Fruit fly (Drosophila melanogaster) whole organism, larva: ENCODE data around the gene CG13460.

Experiments used
- noc ChIP-seq: fragments of 200-800 bp; sonication (Bioruptor generic); optimal IDR thresholded peaks from 3 replicates; lab custom pipeline; 2019; ENCODE audit warnings: missing biosample characterization, mild to moderate bottlenecking, missing genetic modification characterization, moderate library complexity

CG13460 gene

DNA sequence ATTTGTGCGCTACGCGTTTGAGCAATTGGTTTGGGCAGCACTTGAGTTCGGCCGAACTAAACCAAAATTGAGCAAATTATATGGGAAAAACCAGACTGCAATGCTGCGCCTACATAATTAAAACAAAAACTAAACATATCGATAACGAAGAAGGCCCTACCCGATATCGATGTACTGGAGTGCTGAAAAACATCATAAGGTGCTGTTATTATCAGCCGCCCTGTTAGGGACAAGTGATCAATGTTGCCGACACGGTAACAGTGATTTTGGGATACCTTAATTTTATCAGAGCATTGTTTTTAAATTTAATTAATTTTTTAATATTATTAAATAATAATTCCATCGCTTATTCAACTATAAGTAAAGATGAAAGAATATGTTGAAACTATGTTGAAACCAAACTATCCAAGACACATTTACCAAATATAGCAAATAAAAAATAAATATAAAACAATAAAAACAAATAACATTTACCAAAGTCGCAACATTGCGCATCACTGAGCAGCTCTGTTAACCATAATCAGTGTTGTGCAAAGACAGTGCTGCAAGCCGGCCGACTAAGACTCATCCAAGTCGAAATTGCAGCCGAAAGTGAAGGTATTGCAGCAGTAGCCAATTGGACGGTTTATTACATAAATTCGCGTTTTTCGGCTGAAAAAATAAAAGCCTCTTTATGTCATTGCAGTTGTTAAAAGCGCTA, 33.2 kb upstream of the CG13460 start, which contains the start of the genes sstn, Plp and GlyRS:
Gene sstn, minus strand, starts transcription at position 131 of the 700 bp plus-strand sequence.
Gene Plp, minus strand, starts transcription at position 136 of the 700 bp plus-strand sequence.
Gene GlyRS, plus strand, starts transcription at position 554 of the 700 bp plus-strand sequence.
- peak; percentile 58 for TF ChIP-seq noc (tag; lab: Kevin White, UChicago)

DNA sequence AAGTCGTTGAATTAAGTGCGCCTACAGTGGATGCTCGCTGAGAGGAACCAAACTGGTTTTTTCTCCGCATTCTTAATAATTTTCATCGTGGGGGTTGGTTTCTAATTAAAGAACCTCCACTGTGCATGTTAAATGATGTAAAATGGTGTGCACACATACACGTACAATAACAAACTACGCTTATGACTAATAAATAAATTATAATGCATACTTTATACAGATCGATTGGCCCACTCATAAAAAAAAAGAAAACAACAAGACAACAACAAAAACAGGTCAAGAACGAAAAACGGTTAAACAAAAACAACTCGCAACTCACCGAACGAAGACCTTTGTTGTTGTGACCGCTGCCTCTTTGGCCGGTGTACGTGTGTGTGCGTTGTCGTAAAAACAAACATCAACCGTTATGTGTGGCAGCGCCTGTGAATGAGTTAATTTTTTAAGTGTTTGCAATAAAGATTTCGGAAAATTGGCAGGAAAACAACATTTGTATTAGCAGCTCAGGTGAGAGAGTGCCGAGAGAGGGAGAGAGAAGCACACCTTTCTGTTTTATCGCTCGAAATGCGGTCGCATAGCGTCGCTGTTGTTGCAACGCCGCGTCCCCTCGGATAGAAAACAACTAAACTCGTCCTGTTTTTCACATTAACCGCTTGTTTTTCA, 32.6 kb upstream of the CG13460 start:
- no peak for TF ChIP-seq noc (tag; lab: Kevin White, UChicago)

DNA sequence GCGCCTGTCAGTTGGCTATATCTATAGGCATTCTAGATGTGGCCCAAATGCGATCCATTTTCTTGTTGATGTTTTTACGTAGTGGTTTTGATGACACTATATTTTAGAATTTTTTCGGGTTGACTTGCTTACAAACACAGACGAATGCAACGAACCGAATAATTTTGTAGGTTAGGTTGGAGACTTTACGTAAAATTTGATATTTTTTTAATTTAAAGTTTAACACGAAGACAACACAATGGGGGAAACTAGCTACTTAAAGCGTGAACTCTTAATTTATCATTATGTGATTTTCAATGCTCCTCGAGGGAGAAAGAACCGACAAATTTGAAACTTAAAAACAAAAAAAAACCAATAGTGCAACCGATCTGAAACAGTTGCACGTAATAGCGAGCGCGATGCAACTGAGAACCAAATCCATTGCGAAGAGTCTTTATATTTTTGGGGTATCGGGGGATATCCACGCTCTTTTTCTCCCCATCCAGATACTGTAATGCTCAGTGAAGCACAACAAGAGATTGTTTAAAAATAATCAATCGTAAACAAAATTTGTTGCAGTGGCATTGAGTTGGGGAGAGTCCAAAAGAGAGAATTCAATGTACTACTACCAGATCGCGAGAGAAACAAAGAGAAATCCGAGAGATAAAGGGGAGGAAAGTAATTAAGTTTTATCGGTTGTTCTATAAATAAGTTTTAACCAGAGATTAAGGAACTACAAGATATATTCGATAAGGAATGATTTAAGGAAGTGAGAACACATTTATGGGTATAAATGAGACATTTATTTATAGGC, 28.6 kb upstream of the CG13460 start:
- no peak for TF ChIP-seq noc (tag; lab: Kevin White, UChicago)

DNA sequence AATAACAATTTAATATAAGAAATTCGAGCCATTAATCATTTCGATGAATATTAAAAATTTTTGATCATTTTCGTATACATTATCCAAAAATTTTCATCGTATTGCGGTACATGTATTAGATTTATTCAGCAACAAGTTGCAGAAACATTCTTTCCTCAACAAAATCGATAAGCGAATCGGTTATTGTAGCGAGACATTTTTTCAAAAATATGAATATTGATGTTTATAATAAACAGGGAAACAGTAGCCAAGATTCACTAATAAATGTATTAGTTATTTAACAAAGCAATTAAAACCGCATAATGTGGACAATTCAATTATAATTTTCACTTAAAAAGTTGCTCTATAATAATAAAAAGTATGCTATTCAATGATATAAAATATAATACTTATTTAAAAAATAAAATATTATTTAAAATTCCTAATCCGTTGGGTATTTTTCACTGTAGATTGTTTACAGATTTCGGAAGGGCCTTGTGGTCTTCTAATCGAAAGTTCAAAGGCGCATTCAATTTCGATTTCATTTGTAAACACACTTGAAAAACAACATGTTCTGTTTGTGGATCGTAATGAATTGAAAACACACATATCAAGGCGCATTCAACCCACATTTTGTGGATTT, 27.7 kb upstream of the CG13460 start:
- TF ChIP-seq noc (tag; lab: Kevin White, UChicago), result no peak

dm6 chr3L:15088285-15088684, 26.8 kb upstream of the CG13460 start:
- TF ChIP-seq noc (tag; lab: Kevin White, UChicago), result no peak

- TF ChIP-seq noc (tag; lab: Kevin White, UChicago), result no peak
Observed at dm6 chr3L:15084288-15084687, 22.8 kb upstream of the CG13460 start.

- no peak for TF ChIP-seq noc (tag; lab: Kevin White, UChicago)
Observed at dm6 chr3L:15079278-15079677, 17.8 kb upstream of the CG13460 start.

DNA sequence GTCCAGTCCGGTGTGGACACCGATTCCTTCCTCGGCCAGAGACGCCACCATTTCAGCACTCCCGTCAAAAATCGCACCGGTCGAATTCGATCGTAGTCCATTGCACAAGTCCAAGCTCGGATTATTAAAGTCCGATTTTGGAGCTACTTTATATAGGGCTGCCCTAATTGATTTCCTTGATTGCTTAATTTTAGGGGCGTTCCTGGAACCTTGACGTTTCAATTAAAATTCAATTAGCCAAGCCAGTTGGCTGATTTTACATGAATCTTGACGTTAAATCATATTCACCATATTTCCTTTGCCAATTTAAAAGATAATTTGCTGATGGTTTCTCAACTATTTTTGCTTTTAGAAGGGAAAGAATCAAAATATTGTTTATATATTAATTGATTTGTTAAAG, 16.8 kb upstream of the CG13460 start, which contains the start of gene Or71a:
Gene Or71a, minus strand, starts transcription at position 101 of the 400 bp plus-strand sequence.
- TF ChIP-seq noc (tag; lab: Kevin White, UChicago), result no peak

- no peak for TF ChIP-seq noc (tag; lab: Kevin White, UChicago)
Observed at dm6 chr3L:15076380-15076779, 14.9 kb upstream of the CG13460 start.

DNA sequence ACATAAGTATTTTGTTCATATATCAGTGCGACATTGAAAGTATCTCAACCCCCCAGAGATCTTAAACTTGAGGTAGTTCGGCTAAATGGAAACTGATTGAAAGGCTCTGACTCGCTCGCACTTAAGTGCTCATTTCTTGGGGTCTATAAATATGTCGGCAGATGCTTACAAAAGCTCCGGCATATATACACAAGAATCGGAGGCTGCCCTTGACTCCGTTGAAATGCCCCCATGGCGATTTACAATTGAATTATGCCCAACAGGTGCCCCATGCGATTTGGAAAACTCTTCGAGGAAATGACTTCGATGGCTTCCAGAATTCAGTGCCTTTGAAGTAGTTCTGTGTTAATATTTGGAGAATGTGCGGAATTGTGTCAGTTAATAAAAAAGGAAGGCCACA, 12.2 kb upstream of the CG13460 start:
- TF ChIP-seq noc (tag; lab: Kevin White, UChicago), result no peak

DNA sequence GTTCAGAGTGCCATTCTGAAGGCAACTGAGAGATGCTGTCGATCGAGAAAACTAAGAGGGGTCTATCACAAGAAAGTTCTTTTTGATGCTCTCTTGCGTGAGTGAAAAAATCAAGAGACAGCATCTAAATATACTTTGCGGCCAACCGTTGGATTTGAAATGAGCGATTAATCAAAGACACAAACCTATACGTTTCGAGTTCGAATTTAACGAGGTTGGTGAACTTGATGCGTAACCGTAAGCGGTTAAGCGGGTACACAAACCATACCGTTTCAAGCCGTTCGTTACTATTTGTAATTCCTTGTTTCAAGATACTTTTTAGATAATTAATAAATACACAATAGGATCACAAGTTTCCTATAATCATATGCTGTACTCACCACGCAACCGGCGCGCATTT, 10.6 kb upstream of the CG13460 start:
- TF ChIP-seq noc (tag; lab: Kevin White, UChicago), result no peak

DNA sequence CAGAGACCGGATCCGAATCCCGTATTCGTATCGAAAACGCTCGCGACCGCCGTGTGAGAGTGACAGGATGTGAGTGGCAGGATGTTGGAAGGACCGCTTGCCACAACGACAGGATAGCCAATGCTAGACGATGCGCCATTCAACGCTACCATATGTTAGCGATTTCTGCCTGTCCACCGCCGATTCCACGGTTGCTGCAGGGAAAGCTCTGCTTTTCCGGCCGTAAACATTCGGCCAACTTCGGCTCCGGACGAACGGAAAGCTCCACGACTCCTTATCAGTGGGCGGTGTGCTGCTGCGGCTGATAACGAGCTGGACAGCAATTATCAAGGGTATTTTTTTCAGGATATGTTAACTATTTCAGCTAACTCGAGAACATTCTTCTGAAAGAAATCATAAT, 3.4 kb upstream of the CG13460 start, which contains the start of gene Sytbeta:
Gene Sytbeta, minus strand, starts transcription at position 101 of the 400 bp plus-strand sequence.
- TF ChIP-seq noc (tag; lab: Kevin White, UChicago), result no peak

dm6 chr3L:15054477-15054876, 7.0 kb downstream of the CG13460 start, which contains the start of gene EAChm:
TSS of gene EAChm (plus strand) at chr3L:15054777.
- TF ChIP-seq noc (tag; lab: Kevin White, UChicago), result no peak

DNA sequence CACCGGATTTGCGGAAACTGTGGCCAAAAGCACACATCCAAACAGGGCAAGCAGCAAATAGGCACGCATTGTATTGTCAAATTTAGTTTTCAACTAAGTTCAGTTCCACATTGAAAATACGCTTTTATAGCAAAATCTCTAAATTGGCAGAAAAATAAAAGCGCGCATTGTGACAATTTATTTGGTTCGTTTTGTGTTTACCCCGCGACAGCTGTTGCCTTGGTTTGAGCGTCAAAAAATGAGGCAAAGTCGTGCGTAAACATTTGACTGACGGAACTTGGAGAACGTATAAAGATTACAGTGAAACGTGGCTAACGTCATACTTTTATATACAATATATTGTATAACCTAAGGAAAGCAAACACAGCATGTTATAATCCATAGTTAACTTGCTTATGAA, 7.5 kb downstream of the CG13460 start, which contains the start of gene CG18649:
Gene CG18649, minus strand, starts transcription at position 101 of the 400 bp plus-strand sequence.
- TF ChIP-seq noc (tag; lab: Kevin White, UChicago), result no peak

dm6 chr3L:15053251-15053650, 8.3 kb downstream of the CG13460 start, which contains the start of gene CG43680:
TSS of gene CG43680 (minus strand) at chr3L:15053351.
- no peak for TF ChIP-seq noc (tag; lab: Kevin White, UChicago)
